Worm (Caenorhabditis elegans) whole organism, L4 larva: Measurements from ENCODE around the gene B0546.5.

ENCODE experiments used
- D1046.2 ChIP-seq: fragments of 200-800 bp; sonication (Bioruptor generic); IDR thresholded peaks from 2 replicates; pipeline ENCODE4 v1.3.6; 2022; ENCODE audit warnings: missing genetic modification characterization, missing compliant biosample characterization
- F10B5.3 ChIP-seq: sonication (generic microtip); optimal IDR thresholded peaks from 2 replicates; lab custom pipeline; 2016; ENCODE audit warnings: mild to moderate bottlenecking, missing genetic modification characterization, missing compliant biosample characterization
- F26F4.8 ChIP-seq: fragments of 200-800 bp; sonication (Bioruptor generic); conservative IDR thresholded peaks from 2 replicates; pipeline ENCODE4 v1.3.6; 2022; ENCODE audit warnings: missing genetic modification characterization, missing compliant biosample characterization
- F44E2.7 ChIP-seq: fragments of 200-800 bp; sonication (Bioruptor generic); IDR thresholded peaks from 2 replicates; pipeline ENCODE4 v2.1.2; 2022; ENCODE audit warnings: missing genetic modification characterization, missing compliant biosample characterization
- R02D3.7 ChIP-seq: fragments of 150-350 bp; sonication (generic microtip); optimal IDR thresholded peaks from 3 replicates; lab custom pipeline; 2014; ENCODE audit warnings: missing biosample characterization, missing genetic modification characterization
- Y5F2A.4 ChIP-seq: fragments of 200-800 bp; sonication (Bioruptor generic); optimal IDR thresholded peaks from 2 replicates; lab custom pipeline; 2018; ENCODE audit warnings: mild to moderate bottlenecking, missing genetic modification characterization, missing compliant biosample characterization
- aha-1 ChIP-seq: fragments of 150-350 bp; peaks from one replicate; lab custom pipeline; 2014; ENCODE audit warnings: missing biosample characterization, missing genetic modification characterization
- ces-1 ChIP-seq: fragments of 150-350 bp; sonication (generic microtip); optimal IDR thresholded peaks from 4 replicates; lab custom pipeline; 2014; ENCODE audit warnings: missing biosample characterization, missing genetic modification reagents, missing genetic modification characterization
- daf-16 ChIP-seq, 3 experiments: sonication (generic microtip); optimal IDR thresholded peaks; 2 replicates each; lab custom pipeline; 2016 to 2017; ENCODE audit warnings: missing genetic modification characterization in 3 of 3, missing genetic modification reagents in 3 of 3, mild to moderate bottlenecking in 2 of 3, missing compliant biosample characterization in 2 of 3, missing biosample characterization in 1 of 3, moderate library complexity in 1 of 3
- dmd-6 ChIP-seq: fragments of 200-800 bp; sonication (Bioruptor generic); IDR thresholded peaks from 2 replicates; pipeline ENCODE4 v1.3.6; 2022; ENCODE audit warnings: missing genetic modification reagents, missing genetic modification characterization, missing compliant biosample characterization
- dmd-8 ChIP-seq: fragments of 200-800 bp; sonication (Bioruptor generic); IDR thresholded peaks from 2 replicates; pipeline ENCODE4 v1.3.6; 2022; ENCODE audit warnings: missing genetic modification characterization, missing compliant biosample characterization
- dmd-9 ChIP-seq: fragments of 200-800 bp; sonication (Bioruptor generic); IDR thresholded peaks from 2 replicates; pipeline ENCODE4 v1.3.6; 2022; ENCODE audit warnings: missing genetic modification reagents, missing genetic modification characterization, missing compliant biosample characterization
- dpl-1 ChIP-seq: fragments of 150-350 bp; optimal IDR thresholded peaks from 2 replicates; lab custom pipeline; 2014; ENCODE audit warnings: missing biosample characterization, missing genetic modification reagents, missing genetic modification characterization
- egl-27 ChIP-seq: sonication (generic microtip); optimal IDR thresholded peaks from 3 replicates; lab custom pipeline; 2017; ENCODE audit warnings: missing biosample characterization, missing genetic modification reagents, missing genetic modification characterization
- egl-43 ChIP-seq: fragments of 200-800 bp; sonication (Bioruptor generic); IDR thresholded peaks from 2 replicates; pipeline ENCODE4 v1.3.6; 2022; ENCODE audit warnings: missing genetic modification reagents, missing genetic modification characterization, missing compliant biosample characterization
- gei-8 ChIP-seq: fragments of 200-800 bp; sonication (Bioruptor generic); optimal IDR thresholded peaks from 2 replicates; lab custom pipeline; 2018; ENCODE audit warnings: mild to moderate bottlenecking, missing genetic modification characterization, missing compliant biosample characterization
- hlh-11 ChIP-seq: fragments of 200-800 bp; sonication (Bioruptor generic); optimal IDR thresholded peaks from 2 replicates; lab custom pipeline; 2018; ENCODE audit warnings: mild to moderate bottlenecking, missing genetic modification characterization, missing compliant biosample characterization
- hmg-1.1 ChIP-seq: fragments of 200-800 bp; sonication (Bioruptor generic); IDR thresholded peaks from 2 replicates; pipeline ENCODE4 v1.3.6; 2022; ENCODE audit warnings: missing genetic modification reagents, missing genetic modification characterization, missing compliant biosample characterization
- lin-29 ChIP-seq: fragments of 200-800 bp; sonication (Bioruptor generic); IDR thresholded peaks from 2 replicates; pipeline ENCODE4 v1.3.6; 2022; ENCODE audit warnings: missing genetic modification reagents, missing genetic modification characterization, missing compliant biosample characterization
- madf-9 ChIP-seq: fragments of 200-800 bp; sonication (Bioruptor generic); conservative IDR thresholded peaks from 2 replicates; pipeline ENCODE4 v1.3.6; 2022; ENCODE audit warnings: missing genetic modification reagents, missing genetic modification characterization, missing compliant biosample characterization
- mdl-1 ChIP-seq, 2 experiments: fragments of 150-350 bp in 1 of 2; sonication (generic microtip) in 1 of 2; optimal IDR thresholded peaks; 2 replicates each; lab custom pipeline; 2014 to 2017; ENCODE audit warnings: missing biosample characterization in 2 of 2, missing genetic modification characterization in 2 of 2
- mes-2 ChIP-seq: sonication (generic microtip); optimal IDR thresholded peaks from 2 replicates; lab custom pipeline; 2016; ENCODE audit warnings: missing genotype, mild to moderate bottlenecking, missing genetic modification characterization, missing compliant biosample characterization; ENCODE audit not compliant: poor library complexity, severe bottlenecking
- mxl-2 ChIP-seq: fragments of 200-800 bp; sonication (Bioruptor generic); conservative IDR thresholded peaks from 2 replicates; pipeline ENCODE4 v1.3.6; 2022; ENCODE audit warnings: missing genetic modification reagents, missing genetic modification characterization, missing compliant biosample characterization
- nhr-10 ChIP-seq: fragments of 150-350 bp; optimal IDR thresholded peaks from 2 replicates; lab custom pipeline; 2014; ENCODE audit warnings: missing biosample characterization, missing genetic modification characterization
- nhr-11 ChIP-seq: fragments of 150-350 bp; optimal IDR thresholded peaks from 2 replicates; lab custom pipeline; 2014; ENCODE audit warnings: missing biosample characterization, missing genetic modification characterization
- nhr-111 ChIP-seq: fragments of 200-800 bp; sonication (Bioruptor generic); optimal IDR thresholded peaks from 2 replicates; lab custom pipeline; 2018; ENCODE audit warnings: mild to moderate bottlenecking, missing genetic modification characterization, missing compliant biosample characterization
- nhr-237 ChIP-seq: sonication (generic microtip); optimal IDR thresholded peaks from 2 replicates; lab custom pipeline; 2017; ENCODE audit warnings: missing biosample characterization, missing genetic modification characterization
- nhr-28 ChIP-seq: fragments of 150-350 bp; optimal IDR thresholded peaks from 2 replicates; lab custom pipeline; 2014; ENCODE audit warnings: missing biosample characterization, missing genetic modification characterization
- nhr-41 ChIP-seq: fragments of 200-800 bp; sonication (Bioruptor generic); IDR thresholded peaks from 2 replicates; pipeline ENCODE4 v1.3.6; 2022; ENCODE audit warnings: missing genetic modification reagents, missing genetic modification characterization, missing compliant biosample characterization
- nhr-42 ChIP-seq: fragments of 200-800 bp; sonication (Bioruptor generic); IDR thresholded peaks from 2 replicates; pipeline ENCODE4 v1.3.6; 2022; ENCODE audit warnings: missing genetic modification characterization, missing compliant biosample characterization
- nhr-6 ChIP-seq: fragments of 150-350 bp; optimal IDR thresholded peaks from 2 replicates; lab custom pipeline; 2014; ENCODE audit warnings: missing biosample characterization, missing genetic modification characterization
- nhr-77 ChIP-seq: fragments of 150-350 bp; optimal IDR thresholded peaks from 2 replicates; lab custom pipeline; 2014; ENCODE audit warnings: missing biosample characterization, missing genetic modification characterization
- pha-4 ChIP-seq, 2 experiments: fragments of 150-350 bp in 1 of 2; fragments of 200-800 bp in 1 of 2; sonication (Bioruptor generic) in 1 of 2; IDR thresholded peaks in 1 of 2; optimal IDR thresholded peaks in 1 of 2; 2 replicates each; pipeline versions ENCODE4 v1.3.6 to Lab custom; 2014 to 2022; ENCODE audit warnings: missing genetic modification characterization in 2 of 2, missing genetic modification reagents in 2 of 2, missing biosample characterization in 1 of 2, missing compliant biosample characterization in 1 of 2
- rbr-2 ChIP-seq: sonication (generic microtip); optimal IDR thresholded peaks from 2 replicates; lab custom pipeline; 2016; ENCODE audit warnings: missing genotype, missing genetic modification characterization, missing compliant biosample characterization
- saeg-2 ChIP-seq: fragments of 200-800 bp; sonication (Bioruptor generic); IDR thresholded peaks from 2 replicates; pipeline ENCODE4 v1.3.6; 2022; ENCODE audit warnings: missing genetic modification reagents, missing genetic modification characterization, missing compliant biosample characterization
- sdz-12 ChIP-seq: fragments of 200-800 bp; sonication (Bioruptor generic); optimal IDR thresholded peaks from 2 replicates; lab custom pipeline; 2018; ENCODE audit warnings: mild to moderate bottlenecking, missing genetic modification characterization, missing compliant biosample characterization
- snpc-1.2 ChIP-seq: fragments of 200-800 bp; sonication (Bioruptor generic); IDR thresholded peaks from 2 replicates; pipeline ENCODE4 v1.3.6; 2022; ENCODE audit warnings: missing genetic modification reagents, missing genetic modification characterization, missing compliant biosample characterization
- spr-1 ChIP-seq: sonication (generic microtip); optimal IDR thresholded peaks from 2 replicates; lab custom pipeline; 2016; ENCODE audit warnings: mild to moderate bottlenecking, missing genetic modification characterization, missing compliant biosample characterization
- tra-1 ChIP-seq: fragments of 200-800 bp; sonication (Bioruptor generic); IDR thresholded peaks from 2 replicates; pipeline ENCODE4 v1.3.6; 2022; ENCODE audit warnings: missing genetic modification reagents, missing genetic modification characterization, missing compliant biosample characterization
- vab-7 ChIP-seq: fragments of 200-800 bp; sonication (Bioruptor generic); IDR thresholded peaks from 2 replicates; pipeline ENCODE4 v1.3.6; 2022; ENCODE audit warnings: missing genetic modification reagents, missing genetic modification characterization, missing compliant biosample characterization
- zfp-2 ChIP-seq: sonication (generic microtip); optimal IDR thresholded peaks from 2 replicates; lab custom pipeline; 2016; ENCODE audit warnings: mild to moderate bottlenecking, missing genetic modification characterization, missing compliant biosample characterization
- zfp-3 ChIP-seq: fragments of 200-800 bp; sonication (Bioruptor generic); conservative IDR thresholded peaks from 2 replicates; pipeline ENCODE4 v1.3.6; 2022; ENCODE audit warnings: missing genetic modification reagents, missing genetic modification characterization, missing compliant biosample characterization
- zip-2 ChIP-seq: fragments of 150-350 bp; optimal IDR thresholded peaks from 2 replicates; lab custom pipeline; 2014; ENCODE audit warnings: missing biosample characterization, missing genetic modification characterization

The B0546.5 gene

DNA sequence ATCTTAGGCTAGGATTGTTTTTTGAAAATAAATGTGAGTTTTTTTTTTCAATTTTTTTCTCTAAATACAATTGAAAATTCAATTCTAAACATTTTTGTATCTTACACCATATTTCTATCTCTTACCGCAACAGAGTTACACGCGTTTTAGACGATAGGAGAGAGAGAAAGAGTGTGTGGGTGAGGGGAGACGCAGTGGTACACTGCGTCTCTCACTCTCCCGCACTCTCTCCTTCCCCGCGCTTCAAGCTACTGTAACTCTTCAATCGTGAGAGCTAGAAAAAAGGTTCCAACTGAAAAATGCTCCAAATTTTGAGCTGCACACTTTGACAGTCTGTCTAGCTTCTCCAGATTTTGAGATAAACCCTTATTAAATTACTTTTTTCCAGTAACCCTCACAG lies 26.1 kb downstream of the B0546.5 start:
- no peak for TF ChIP-seq nhr-28
- no peak for TF ChIP-seq nhr-41 (GFP tag; lab: Robert Waterston, UW)
- TF ChIP-seq lin-29 (GFP tag; lab: Robert Waterston, UW), result no peak
- TF ChIP-seq dmd-8 (GFP tag; lab: Robert Waterston, UW), result no peak
- TF ChIP-seq ces-1 (GFP tag; lab: Kevin White, UChicago), result no peak
- TF ChIP-seq D1046.2, result no peak
- no peak for TF ChIP-seq dmd-9 (GFP tag; lab: Robert Waterston, UW)
- TF ChIP-seq snpc-1.2, result no peak
- no peak for TF ChIP-seq F10B5.3 (tag; lab: Kevin White, UChicago)
- no peak for TF ChIP-seq nhr-77
- no peak for TF ChIP-seq F26F4.8 (GFP tag; lab: Robert Waterston, UW)
- no peak for TF ChIP-seq nhr-42 (GFP tag; lab: Robert Waterston, UW)
- TF ChIP-seq nhr-6 (tag; lab: Kevin White, UChicago), result no peak
- TF ChIP-seq dmd-6 (GFP tag; lab: Robert Waterston, UW), result no peak
- no peak for TF ChIP-seq egl-27 (tag; lab: Kevin White, UChicago)
- TF ChIP-seq nhr-11 (tag; lab: Kevin White, UChicago), result no peak
- TF ChIP-seq dpl-1 (GFP tag; lab: Kevin White, UChicago), result no peak

DNA sequence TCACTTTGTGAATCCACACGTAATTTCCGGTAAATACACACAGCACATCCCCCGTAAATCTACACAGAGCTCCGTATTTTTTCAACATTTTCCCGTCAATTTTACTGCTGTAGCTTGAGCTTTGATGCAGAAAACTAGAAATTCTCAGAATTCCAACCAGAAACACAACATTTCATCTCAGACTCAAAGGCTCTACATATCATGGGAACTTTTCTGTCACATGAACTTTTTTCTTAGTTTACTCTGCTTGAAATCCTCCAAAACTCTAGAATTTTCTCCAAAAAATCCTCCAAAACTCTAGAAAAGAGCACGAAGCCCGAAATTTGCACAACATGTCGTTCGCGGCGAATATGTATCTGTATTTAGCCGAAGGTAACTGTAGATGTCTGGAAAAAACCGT lies 26.7 kb downstream of the B0546.5 start, which contains the start of gene Y55H10A.2:
TSS of gene Y55H10A.2 (plus strand) at position 301 of the 400 bp plus-strand sequence.
- peak; percentile 69 for TF ChIP-seq aha-1 (tag; lab: Kevin White, UChicago)
- no peak for TF ChIP-seq mdl-1 (tag; optimal IDR thresholded peaks at IDR 0.05; lab: Kevin White, UChicago)
- no peak for TF ChIP-seq nhr-28
- TF ChIP-seq, all 104 proteins: peak for 1

DNA sequence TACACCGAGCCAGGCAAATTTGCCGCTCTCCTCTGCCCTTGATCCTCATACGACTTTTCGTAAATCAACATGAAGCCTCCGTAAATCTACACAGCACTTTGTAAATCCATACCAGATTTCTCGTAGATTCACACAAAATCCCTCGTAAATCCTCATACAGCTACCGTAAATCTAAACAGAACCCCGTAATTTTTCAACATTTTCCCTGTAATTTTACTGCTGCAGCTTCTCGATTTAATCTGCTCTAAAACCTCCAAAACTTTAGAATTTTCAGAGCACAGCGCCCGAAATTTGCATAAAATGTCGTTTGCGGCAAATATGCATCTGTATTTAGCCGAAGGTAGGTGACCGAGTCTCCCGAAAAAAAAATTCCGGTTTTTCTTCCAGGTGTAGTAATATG lies 35.1 kb downstream of the B0546.5 start, which contains the start of gene F42A6.1:
TSS of gene F42A6.1 (plus strand) at position 301 of the 400 bp plus-strand sequence.
- TF ChIP-seq spr-1 (tag; lab: Kevin White, UChicago) (no peak), aha-1 (tag; lab: Kevin White, UChicago) (peak; percentile 16)
- TF ChIP-seq, all 104 proteins: peak for 1

DNA sequence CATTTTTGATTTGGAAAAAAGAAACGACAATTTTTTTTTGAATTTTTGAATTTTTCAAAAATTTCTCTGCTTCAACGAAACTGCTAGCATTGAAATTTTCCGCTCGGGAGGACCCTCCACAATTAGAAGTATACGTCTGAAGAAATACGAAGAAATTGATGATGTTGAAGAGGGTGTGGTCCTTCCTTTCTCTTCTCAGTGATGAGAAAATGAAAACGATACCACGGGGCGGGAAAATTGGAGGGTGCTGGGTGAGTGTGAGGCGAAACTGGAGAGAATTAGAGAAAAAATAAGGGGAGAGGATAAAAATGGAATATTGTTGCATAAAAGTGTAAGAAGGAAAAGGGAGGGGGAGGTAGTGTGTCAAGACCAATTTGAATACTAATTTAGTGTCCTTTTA lies 37.9 kb downstream of the B0546.5 start:
- TF ChIP-seq nhr-111 (GFP tag; lab: Kevin White, UChicago), result no peak
- TF ChIP-seq vab-7 (GFP tag; lab: Robert Waterston, UW), result no peak
- no peak for TF ChIP-seq F26F4.8 (GFP tag; lab: Robert Waterston, UW)
- TF ChIP-seq F44E2.7, result no peak
- no peak for TF ChIP-seq R02D3.7 (tag; lab: Kevin White, UChicago)
- no peak for TF ChIP-seq dmd-9 (GFP tag; lab: Robert Waterston, UW)
- TF ChIP-seq Y5F2A.4 (GFP tag; lab: Kevin White, UChicago), result no peak
- TF ChIP-seq nhr-237 (tag; lab: Kevin White, UChicago), result no peak
- TF ChIP-seq zfp-2 (tag; lab: Kevin White, UChicago), result no peak
- TF ChIP-seq tra-1 (GFP tag; lab: Robert Waterston, UW), result no peak
- TF ChIP-seq nhr-28, result no peak
- no peak for TF ChIP-seq rbr-2 (tag; lab: Kevin White, UChicago)
- TF ChIP-seq hmg-1.1, result no peak
- TF ChIP-seq gei-8 (GFP tag; lab: Kevin White, UChicago), result no peak
- TF ChIP-seq egl-43 (GFP tag; lab: Robert Waterston, UW), result no peak
- no peak for TF ChIP-seq zfp-3 (GFP tag; lab: Robert Waterston, UW)

DNA sequence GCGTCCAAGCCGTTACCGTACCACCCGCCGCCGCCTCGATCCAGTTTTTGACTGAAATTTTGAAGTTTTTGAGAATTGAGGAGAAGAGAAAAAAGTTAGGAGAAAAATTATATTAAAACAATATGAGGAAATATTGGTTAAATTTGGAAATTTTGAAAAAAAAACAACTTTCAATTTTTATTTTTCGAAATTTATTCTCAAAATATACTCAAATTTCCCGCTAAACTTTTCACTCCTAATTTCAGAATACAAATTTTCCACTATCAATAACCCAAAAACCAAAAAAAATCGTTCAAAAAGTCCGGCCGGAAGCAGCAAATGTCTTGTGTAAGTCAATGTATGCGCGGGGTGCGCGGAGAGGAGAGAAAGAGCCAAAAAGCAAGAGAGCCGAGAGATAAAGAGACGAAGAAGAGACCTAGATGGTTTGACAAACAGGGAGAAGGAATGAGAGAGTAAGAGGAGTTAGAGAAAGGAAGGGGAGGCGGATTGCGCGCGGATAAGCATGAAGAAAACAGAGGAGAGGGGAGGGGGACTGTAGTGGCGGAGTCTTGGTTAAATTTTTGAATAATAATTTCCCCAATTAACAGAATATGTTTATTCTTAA lies 39.8 kb downstream of the B0546.5 start, which contains the start of gene elks-1:
TSS of gene elks-1 (minus strand) at position 51 of the 604 bp plus-strand sequence.
- TF ChIP-seq pha-4 (GFP tag; IDR thresholded peaks at IDR 0.05; lab: Robert Waterston, UW) (no peak), pha-4 (tag; optimal IDR thresholded peaks at IDR 0.05; lab: Kevin White, UChicago) (peak; percentile 2), egl-27 (tag; lab: Kevin White, UChicago) (no peak), mes-2 (tag; lab: Kevin White, UChicago) (peak; percentile 49), daf-16 (GFP tag; optimal IDR thresholded peaks at IDR 0.05; lab: Kevin White, UChicago) (no peak), daf-16 (tag; optimal IDR thresholded peaks at IDR 0.05; lab: Kevin White, UChicago) (no peak), saeg-2 (GFP tag; lab: Robert Waterston, UW) (no peak), F44E2.7 (no peak), zip-2 (no peak), nhr-10 (no peak), hlh-11 (tag; lab: Kevin White, UChicago) (no peak), madf-9 (GFP tag; lab: Robert Waterston, UW) (peak; percentile 14; the same call in 1 of the 2 replicates), sdz-12 (no peak), mxl-2 (GFP tag; lab: Robert Waterston, UW) (no peak)
